Worm (Caenorhabditis elegans) whole organism, young adult: Measurements from ENCODE around the gene cmtr-1.

Experiments used
- B0019.2 ChIP-seq: fragments of 200-800 bp; sonication (Bioruptor generic); conservative IDR thresholded peaks from 2 replicates; pipeline ENCODE4 v1.3.6; 2022; ENCODE audit warnings: missing genetic modification reagents, missing genetic modification characterization, missing compliant biosample characterization
- B0035.1 ChIP-seq: sonication (generic microtip); optimal IDR thresholded peaks from 2 replicates; lab custom pipeline; 2016; ENCODE audit warnings: missing genetic modification characterization, mild to moderate bottlenecking, missing compliant biosample characterization, missing genotype, missing genetic modification reagents
- F10E7.11 ChIP-seq: sonication (generic microtip); optimal IDR thresholded peaks from 2 replicates; lab custom pipeline; 2017; ENCODE audit warnings: mild to moderate bottlenecking, missing genetic modification characterization, moderate library complexity, missing compliant biosample characterization
- F23B12.7 ChIP-seq: sonication (generic microtip); optimal IDR thresholded peaks from 2 replicates; lab custom pipeline; 2017; ENCODE audit warnings: missing genetic modification characterization, mild to moderate bottlenecking, missing compliant biosample characterization, antibody characterized with exemption, moderate library complexity; ENCODE audit not compliant: insufficient read depth
- F39B2.1 ChIP-seq: fragments of 200-800 bp; sonication (Bioruptor generic); IDR thresholded peaks from 2 replicates; pipeline ENCODE4 v1.3.6; 2022; ENCODE audit warnings: missing genetic modification reagents, missing genetic modification characterization, missing compliant biosample characterization
- F49E8.2 ChIP-seq: sonication (generic microtip); optimal IDR thresholded peaks from 3 replicates; lab custom pipeline; 2017; ENCODE audit warnings: missing genetic modification characterization, mild to moderate bottlenecking, missing compliant biosample characterization, antibody characterized with exemption, moderate library complexity; ENCODE audit not compliant: insufficient read depth
- K11D2.4 ChIP-seq: fragments of 200-800 bp; sonication (Bioruptor generic); IDR thresholded peaks from 2 replicates; pipeline ENCODE4 v1.3.6; 2022; ENCODE audit warnings: missing genetic modification reagents, missing genetic modification characterization, missing compliant biosample characterization
- T07F8.4 ChIP-seq: sonication (generic microtip); optimal IDR thresholded peaks from 2 replicates; lab custom pipeline; 2016; ENCODE audit warnings: mild to moderate bottlenecking, missing genetic modification characterization, moderate library complexity, missing compliant biosample characterization
- T26A5.8 ChIP-seq: sonication (generic microtip); optimal IDR thresholded peaks from 2 replicates; lab custom pipeline; 2016; ENCODE audit warnings: missing genetic modification characterization, missing compliant biosample characterization
- Y56A3A.18 ChIP-seq: fragments of 200-800 bp; sonication (Bioruptor generic); IDR thresholded peaks from 2 replicates; pipeline ENCODE4 v1.3.6; 2022; ENCODE audit warnings: missing genetic modification reagents, missing genetic modification characterization, missing compliant biosample characterization
- ZK185.1 ChIP-seq: sonication (generic microtip); optimal IDR thresholded peaks from 2 replicates; lab custom pipeline; 2016; ENCODE audit warnings: mild to moderate bottlenecking, missing genetic modification characterization, missing compliant biosample characterization; ENCODE audit not compliant: poor library complexity, severe bottlenecking
- aptf-2 ChIP-seq: fragments of 200-800 bp; sonication (Bioruptor generic); conservative IDR thresholded peaks from 2 replicates; pipeline ENCODE4 v1.3.6; 2022; ENCODE audit warnings: missing genetic modification reagents, missing genetic modification characterization, missing compliant biosample characterization
- aptf-3 ChIP-seq: fragments of 200-800 bp; sonication (Bioruptor generic); IDR thresholded peaks from 2 replicates; pipeline ENCODE4 v1.3.6; 2022; ENCODE audit warnings: missing genetic modification characterization, missing compliant biosample characterization
- ccch-3 ChIP-seq: fragments of 200-800 bp; sonication (Bioruptor generic); optimal IDR thresholded peaks from 2 replicates; lab custom pipeline; 2018; ENCODE audit warnings: mild to moderate bottlenecking, missing genetic modification characterization, missing compliant biosample characterization
- cebp-1 ChIP-seq, 2 experiments: fragments of 200-800 bp in 1 of 2; sonication (Bioruptor generic) in 1 of 2; sonication (generic microtip) in 1 of 2; IDR thresholded peaks in 1 of 2; optimal IDR thresholded peaks in 1 of 2; 2 replicates each; pipeline versions ENCODE4 v1.3.6 to Lab custom; 2017 to 2022; ENCODE audit warnings: missing compliant biosample characterization in 2 of 2, missing genetic modification characterization in 2 of 2, mild to moderate bottlenecking in 1 of 2, missing genetic modification reagents in 1 of 2, moderate library complexity in 1 of 2
- cebp-2 ChIP-seq: fragments of 200-800 bp; sonication (Bioruptor generic); IDR thresholded peaks from 2 replicates; pipeline ENCODE4 v1.3.6; 2022; ENCODE audit warnings: missing genetic modification characterization, missing compliant biosample characterization
- ceh-27 ChIP-seq: fragments of 200-800 bp; sonication (Bioruptor generic); optimal IDR thresholded peaks from 2 replicates; lab custom pipeline; 2018; ENCODE audit warnings: mild to moderate bottlenecking, missing genetic modification characterization, moderate library complexity, missing compliant biosample characterization
- efl-1 ChIP-seq: fragments of 150-350 bp; optimal IDR thresholded peaks from 2 replicates; lab custom pipeline; 2014; ENCODE audit warnings: missing biosample characterization, missing genetic modification reagents, missing genetic modification characterization
- egrh-3 ChIP-seq: fragments of 200-800 bp; sonication (Bioruptor generic); IDR thresholded peaks from 2 replicates; pipeline ENCODE4 v1.3.6; 2022; ENCODE audit warnings: missing genetic modification reagents, missing genetic modification characterization, missing compliant biosample characterization
- fkh-3 ChIP-seq: sonication (generic microtip); optimal IDR thresholded peaks from 2 replicates; lab custom pipeline; 2016; ENCODE audit warnings: mild to moderate bottlenecking, missing genetic modification characterization, missing compliant biosample characterization
- gei-17 ChIP-seq: fragments of 200-800 bp; sonication (Bioruptor generic); optimal IDR thresholded peaks from 2 replicates; lab custom pipeline; 2018; ENCODE audit warnings: mild to moderate bottlenecking, missing genetic modification characterization, missing compliant biosample characterization
- him-1 ChIP-seq: sonication (generic microtip); optimal IDR thresholded peaks from 2 replicates; lab custom pipeline; 2016; ENCODE audit warnings: missing genotype, missing genetic modification reagents, missing genetic modification characterization, missing compliant biosample characterization
- hsf-1 ChIP-seq: fragments of 200-800 bp; sonication (Bioruptor generic); IDR thresholded peaks from 2 replicates; pipeline ENCODE4 v1.3.6; 2022; ENCODE audit warnings: missing genetic modification reagents, missing genetic modification characterization, missing compliant biosample characterization
- let-526 ChIP-seq: fragments of 200-800 bp; sonication (Bioruptor generic); IDR thresholded peaks from 2 replicates; pipeline ENCODE4 v1.3.6; 2022; ENCODE audit warnings: missing genetic modification reagents, missing genetic modification characterization, missing compliant biosample characterization
- let-607 ChIP-seq, 2 experiments: fragments of 200-800 bp in 1 of 2; sonication (Bioruptor generic) in 1 of 2; sonication (generic microtip) in 1 of 2; optimal IDR thresholded peaks; 2 replicates each; lab custom pipeline; 2016 to 2018; ENCODE audit warnings: mild to moderate bottlenecking in 2 of 2, missing compliant biosample characterization in 2 of 2, missing genetic modification characterization in 2 of 2, moderate library complexity in 2 of 2, missing genotype in 1 of 2
- lin-26 ChIP-seq: fragments of 200-800 bp; sonication (Bioruptor generic); IDR thresholded peaks from 2 replicates; pipeline ENCODE4 v1.3.6; 2022; ENCODE audit warnings: missing genetic modification reagents, missing genetic modification characterization, missing compliant biosample characterization
- lir-1 ChIP-seq: fragments of 200-800 bp; sonication (Bioruptor generic); conservative IDR thresholded peaks from 2 replicates; pipeline ENCODE4 v1.3.6; 2022; ENCODE audit warnings: missing genetic modification reagents, missing genetic modification characterization, missing compliant biosample characterization
- lsl-1 ChIP-seq: fragments of 200-800 bp; sonication (Bioruptor generic); optimal IDR thresholded peaks from 2 replicates; lab custom pipeline; 2018; ENCODE audit warnings: mild to moderate bottlenecking, missing genetic modification characterization, moderate library complexity, missing compliant biosample characterization
- madf-10 ChIP-seq: sonication (generic microtip); optimal IDR thresholded peaks from 2 replicates; lab custom pipeline; 2016; ENCODE audit warnings: mild to moderate bottlenecking, missing genetic modification characterization, missing compliant biosample characterization
- madf-6 ChIP-seq: fragments of 200-800 bp; sonication (Bioruptor generic); IDR thresholded peaks from 2 replicates; pipeline ENCODE4 v1.3.6; 2022; ENCODE audit warnings: missing genetic modification reagents, missing genetic modification characterization, missing compliant biosample characterization
- madf-8 ChIP-seq: fragments of 200-800 bp; sonication (Bioruptor generic); conservative IDR thresholded peaks from 2 replicates; pipeline ENCODE4 v1.3.6; 2022; ENCODE audit warnings: missing genetic modification reagents, missing genetic modification characterization, missing compliant biosample characterization
- mes-4 ChIP-seq: sonication (generic microtip); optimal IDR thresholded peaks from 2 replicates; lab custom pipeline; 2016; ENCODE audit warnings: missing genotype, missing genetic modification characterization, missing compliant biosample characterization
- nhr-179 ChIP-seq: sonication (generic microtip); optimal IDR thresholded peaks from 2 replicates; lab custom pipeline; 2016; ENCODE audit warnings: mild to moderate bottlenecking, missing genetic modification characterization, missing compliant biosample characterization
- nhr-90 ChIP-seq: sonication (generic microtip); optimal IDR thresholded peaks from 2 replicates; lab custom pipeline; 2016; ENCODE audit warnings: missing genotype, mild to moderate bottlenecking, missing genetic modification characterization, missing compliant biosample characterization
- sdz-38 ChIP-seq: sonication (generic microtip); optimal IDR thresholded peaks from 2 replicates; lab custom pipeline; 2016; ENCODE audit warnings: missing genotype, missing genetic modification characterization, missing compliant biosample characterization
- tbp1 ChIP-seq: fragments of 200-800 bp; sonication (Bioruptor generic); optimal IDR thresholded peaks from 2 replicates; lab custom pipeline; 2018; ENCODE audit warnings: mild to moderate bottlenecking, missing genetic modification characterization, missing compliant biosample characterization
- tbx-9 ChIP-seq: sonication (generic microtip); optimal IDR thresholded peaks from 2 replicates; lab custom pipeline; 2016; ENCODE audit warnings: borderline replicate concordance, missing genetic modification characterization, inconsistent platforms, missing compliant biosample characterization
- unc-130 ChIP-seq: sonication (generic microtip); optimal IDR thresholded peaks from 2 replicates; lab custom pipeline; 2016; ENCODE audit warnings: missing genetic modification reagents, missing genetic modification characterization, missing compliant biosample characterization
- zfh-2 ChIP-seq: fragments of 200-800 bp; sonication (Bioruptor generic); conservative IDR thresholded peaks from 2 replicates; pipeline ENCODE4 v1.3.6; 2022; ENCODE audit warnings: missing genetic modification reagents, missing genetic modification characterization, missing compliant biosample characterization
- ztf-25 ChIP-seq: fragments of 200-800 bp; sonication (Bioruptor generic); IDR thresholded peaks from 2 replicates; pipeline ENCODE4 v1.3.6; 2022; ENCODE audit warnings: missing genetic modification reagents, missing genetic modification characterization, missing compliant biosample characterization
- ztf-28 ChIP-seq: fragments of 200-800 bp; sonication (Bioruptor generic); IDR thresholded peaks from 2 replicates; pipeline ENCODE4 v1.3.6; 2022; ENCODE audit warnings: missing genetic modification reagents, missing genetic modification characterization, missing compliant biosample characterization
- ztf-3 ChIP-seq: fragments of 200-800 bp; sonication (Bioruptor generic); optimal IDR thresholded peaks from 2 replicates; lab custom pipeline; 2018; ENCODE audit warnings: mild to moderate bottlenecking, missing genetic modification characterization, missing compliant biosample characterization

Gene cmtr-1

DNA sequence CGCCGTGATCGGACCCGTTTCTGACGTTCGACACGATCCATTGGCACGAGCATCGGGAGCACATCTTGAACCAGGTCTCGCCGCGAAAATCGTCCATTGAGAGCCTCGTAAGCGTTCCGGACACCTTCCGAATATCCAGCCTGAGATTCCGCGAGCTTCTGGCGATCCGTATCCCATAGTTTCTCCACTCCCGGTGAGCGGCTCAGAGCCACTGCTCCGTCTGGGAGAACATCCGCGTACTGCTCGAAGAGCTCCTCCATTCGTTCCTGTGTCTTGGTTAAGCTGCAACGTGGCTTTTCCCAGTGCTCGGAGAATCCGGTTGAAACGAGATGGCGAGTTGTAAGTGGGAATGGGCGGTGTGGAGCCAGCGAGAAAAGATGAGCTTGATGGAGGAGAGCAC, 20.8 kb upstream of the cmtr-1 start:
- TF ChIP-seq efl-1: no peak
- TF ChIP-seq ztf-28 (GFP tag; lab: Robert Waterston, UW): 0 out of 2 replicates have a peak, but pooled peaks have one; percentile 48
- TF ChIP-seq lin-26 (GFP tag; lab: Robert Waterston, UW): no peak
- TF ChIP-seq egrh-3: peak; percentile 27; the same call in 1 of the 2 replicates
- TF ChIP-seq let-526 (GFP tag; lab: Robert Waterston, UW): no peak
- TF ChIP-seq tbx-9 (tag; lab: Kevin White, UChicago): no peak
- no peak for TF ChIP-seq madf-10 (tag; lab: Kevin White, UChicago)
- TF ChIP-seq ztf-25 (GFP tag; lab: Robert Waterston, UW): no peak
- no peak for TF ChIP-seq F10E7.11 (tag; lab: Kevin White, UChicago)
- no peak for TF ChIP-seq lsl-1
- no peak for TF ChIP-seq aptf-3 (GFP tag; lab: Robert Waterston, UW)
- TF ChIP-seq Y56A3A.18 (GFP tag; lab: Robert Waterston, UW): no peak
- TF ChIP-seq zfh-2 (GFP tag; lab: Robert Waterston, UW): peak; percentile 82
- no peak for TF ChIP-seq T07F8.4
- no peak for TF ChIP-seq hsf-1 (GFP tag; lab: Robert Waterston, UW)
- TF ChIP-seq ccch-3: no peak
- TF ChIP-seq ZK185.1 (tag; lab: Kevin White, UChicago): no peak
- no peak for TF ChIP-seq him-1
- TF ChIP-seq cebp-2 (GFP tag; lab: Robert Waterston, UW): 0 out of 2 replicates have a peak, but pooled peaks have one; percentile 23
- TF ChIP-seq F49E8.2: no peak
- TF ChIP-seq B0019.2 (GFP tag; lab: Robert Waterston, UW): no peak
- no peak for TF ChIP-seq mes-4 (tag; lab: Kevin White, UChicago)
- TF ChIP-seq cebp-1 (GFP tag; IDR thresholded peaks at IDR 0.05; lab: Robert Waterston, UW): no peak
- no peak for TF ChIP-seq cebp-1 (tag; optimal IDR thresholded peaks at IDR 0.05; lab: Kevin White, UChicago)
- no peak for TF ChIP-seq T26A5.8 (tag; lab: Kevin White, UChicago)
- no peak for TF ChIP-seq madf-8
- TF ChIP-seq let-607 (tag; optimal IDR thresholded peaks at IDR 0.05; lab: Kevin White, UChicago): no peak

DNA sequence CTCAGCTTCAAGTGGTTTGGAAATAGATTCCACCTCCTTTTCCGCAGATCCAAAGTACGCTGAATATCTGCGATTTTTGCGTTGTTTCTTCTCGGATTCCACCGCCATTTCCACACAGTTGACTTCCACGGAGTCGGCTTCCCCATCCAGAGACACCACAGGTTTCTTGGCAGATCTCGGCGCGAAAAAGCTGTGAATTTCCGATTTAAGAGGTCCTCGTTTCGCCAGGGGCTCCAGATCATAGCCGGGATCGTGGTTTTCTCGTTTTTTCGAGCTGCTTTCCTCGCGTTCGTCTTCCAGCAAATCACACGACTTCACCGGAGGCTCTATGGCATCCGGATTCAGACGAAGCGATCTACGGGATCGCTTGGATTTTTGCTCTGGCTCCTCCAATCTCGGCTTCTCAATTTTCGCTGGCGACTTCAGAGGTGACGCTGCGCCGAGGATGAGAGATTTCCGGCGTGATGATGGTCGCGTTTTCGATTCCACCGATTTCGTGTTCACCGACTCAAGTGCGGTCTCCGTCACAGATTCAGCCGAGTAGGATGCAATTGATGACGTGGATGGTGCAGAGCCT, 17.3 kb upstream of the cmtr-1 start:
- no peak for TF ChIP-seq ceh-27
- no peak for TF ChIP-seq nhr-90 (tag; lab: Kevin White, UChicago)
- peak; percentile 34; the same call in 1 of the 2 replicates for TF ChIP-seq zfh-2 (GFP tag; lab: Robert Waterston, UW)
- peak; percentile 18; the same call in 1 of the 2 replicates for TF ChIP-seq egrh-3
- TF ChIP-seq lin-26 (GFP tag; lab: Robert Waterston, UW): 0 out of 2 replicates have a peak, but pooled peaks have one; percentile 21
- TF ChIP-seq ztf-3 (GFP tag; lab: Kevin White, UChicago): no peak
- TF ChIP-seq B0035.1 (tag; lab: Kevin White, UChicago): no peak

DNA sequence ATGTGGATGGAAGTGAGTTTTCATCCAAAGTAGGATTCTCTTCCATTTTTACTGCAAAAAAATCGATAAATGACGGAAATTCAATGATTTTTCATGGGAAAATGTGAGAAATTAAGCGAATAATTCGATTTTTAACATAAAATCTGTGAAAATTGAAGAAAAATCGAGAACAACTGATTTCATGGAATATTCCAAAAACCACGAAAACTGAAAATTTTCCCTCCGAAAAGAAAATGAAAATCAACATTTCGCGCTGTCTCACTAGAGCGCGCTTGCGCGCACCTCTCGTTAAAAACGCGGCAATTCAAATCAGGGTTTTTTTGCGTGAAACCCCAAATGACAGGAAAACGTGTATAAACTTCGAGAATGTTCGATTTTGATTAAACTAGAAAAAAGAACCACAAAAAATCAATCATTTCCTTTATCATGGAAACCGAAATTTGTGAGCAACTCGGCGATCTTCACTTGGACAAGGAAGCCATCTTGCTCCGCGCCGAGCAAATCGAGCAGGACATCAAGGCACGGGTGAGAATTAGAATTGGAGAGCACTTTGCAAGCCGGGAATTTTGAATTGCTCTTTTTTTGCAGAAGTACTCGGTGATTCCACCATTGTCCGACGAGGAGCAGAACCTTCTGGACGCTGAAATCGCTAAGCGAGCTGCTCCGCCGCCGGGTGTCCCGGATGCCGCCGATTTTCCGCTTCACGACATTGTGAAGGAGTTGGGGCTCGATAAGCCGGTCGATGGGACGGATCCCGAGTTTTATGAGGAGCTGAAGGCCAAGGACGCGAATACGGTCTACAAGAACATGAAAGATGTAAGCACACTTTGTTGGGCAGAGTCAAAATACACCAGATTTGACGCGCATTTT, 15.3 kb upstream of the cmtr-1 start, which contains the start of the genes Y53F4B.9 and Y53F4B.11:
Gene Y53F4B.9, minus strand, starts transcription at position 51 of the 870 bp plus-strand sequence.
Gene Y53F4B.11, plus strand, starts transcription at position 383 of the 870 bp plus-strand sequence.
- TF ChIP-seq aptf-3 (GFP tag; lab: Robert Waterston, UW) (no peak), ceh-27 (peak; percentile 67), aptf-2 (GFP tag; lab: Robert Waterston, UW) (peak; percentile 74; the same call in 1 of the 2 replicates), K11D2.4 (0 out of 2 replicates have a peak, but pooled peaks have one; percentile 40), tbp1 (peak; percentile 71), gei-17 (no peak), F23B12.7 (tag; lab: Kevin White, UChicago) (peak; percentile 72), unc-130 (GFP tag; lab: Kevin White, UChicago) (peak; percentile 86), hsf-1 (GFP tag; lab: Robert Waterston, UW) (peak; percentile 94), madf-6 (GFP tag; lab: Robert Waterston, UW) (peak; percentile 99), nhr-179 (tag; lab: Kevin White, UChicago) (no peak), F39B2.1 (GFP tag; lab: Robert Waterston, UW) (no peak), B0019.2 (GFP tag; lab: Robert Waterston, UW) (peak; percentile 95), ztf-3 (GFP tag; lab: Kevin White, UChicago) (no peak), lir-1 (GFP tag; lab: Robert Waterston, UW) (peak; percentile 77), fkh-3 (no peak), sdz-38 (tag; lab: Kevin White, UChicago) (no peak)
